Fruit fly (Drosophila melanogaster): Measurements from ENCODE around the gene CG7453.
A peak's percentile ranks its signal among the peaks of the same experiment; 100 is the strongest.

The CG7453 gene

dm6 chrX:19208014-19208413 is 28.0 kb downstream of the CG7453 start, which contains the start of gene Ulp1:
Gene Ulp1 (minus strand): TSS chrX:19208187.
- TF ChIP-seq corto (GFP tag; optimal IDR thresholded peaks at IDR 0.05) (no peak), CG8290 (GFP tag; optimal IDR thresholded peaks at IDR 0.05) (peak; percentile 55), CG8290 (tag; optimal IDR thresholded peaks at IDR 0.05) (peak in 1 of 2 experiments; percentile 81), CG3407 (GFP tag; optimal IDR thresholded peaks at IDR 0.05) (no peak), p53 (GFP tag; optimal IDR thresholded peaks at IDR 0.05) (no peak), Scr (GFP tag; IDR thresholded peaks at IDR 0.05; ENCODE audit: partially characterized antibody) (peak; percentile 39), HmgD (GFP tag; optimal IDR thresholded peaks at IDR 0.05) (peak; percentile 57), otp (GFP tag; IDR thresholded peaks at IDR 0.05) (no peak), tll (GFP tag; optimal IDR thresholded peaks at IDR 0.05) (no peak), pb (GFP tag; optimal IDR thresholded peaks at IDR 0.05) (peak; percentile 12), jigr1 (GFP tag; IDR thresholded peaks at IDR 0.05) (no peak), gce (GFP tag; IDR thresholded peaks at IDR 0.05) (no peak), CG13287 (GFP tag; IDR thresholded peaks at IDR 0.05; ENCODE audit: partially characterized antibody) (peak; percentile 57), ind (GFP tag; optimal IDR thresholded peaks at IDR 0.05) (peak; percentile 18), Antp (GFP tag; optimal IDR thresholded peaks at IDR 0.05) (peak; percentile 38), CG11398 (GFP tag; optimal IDR thresholded peaks at IDR 0.05) (no peak), insv (GFP tag; optimal IDR thresholded peaks at IDR 0.05) (peak in 1 of 2 experiments; percentile 47), crc (GFP tag; optimal IDR thresholded peaks at IDR 0.05) (no peak), CG17385 (GFP tag; optimal IDR thresholded peaks at IDR 0.05) (peak; percentile 3), Xbp1 (GFP tag; optimal IDR thresholded peaks at IDR 0.05) (peak; percentile 13), CG14710 (tag; optimal IDR thresholded peaks at IDR 0.05) (peak; percentile 69), CG8924 (tag; optimal IDR thresholded peaks at IDR 0.05) (peak; percentile 5), nerfin-1 (tag; optimal IDR thresholded peaks at IDR 0.05) (peak; percentile 23), pnt (GFP tag; optimal IDR thresholded peaks at IDR 0.05) (no peak), Fer2 (tag; optimal IDR thresholded peaks at IDR 0.05) (no peak), CG9817 (tag; optimal IDR thresholded peaks at IDR 0.05) (no peak), lov (optimal IDR thresholded peaks at IDR 0.05) (no peak), lov (GFP tag; IDR thresholded peaks at IDR 0.05) (no peak), Ptx1 (GFP tag; IDR thresholded peaks at IDR 0.05) (no peak), chif (GFP tag; optimal IDR thresholded peaks at IDR 0.05) (peak in 1 of 2 experiments; percentile 48), CG31388 (GFP tag; optimal IDR thresholded peaks at IDR 0.05) (no peak), E2f2 (GFP tag; IDR thresholded peaks at IDR 0.05) (peak; percentile 58), mld (GFP tag; IDR thresholded peaks at IDR 0.05; ENCODE audit: partially characterized antibody) (no peak), MBD-R2 (GFP tag; IDR thresholded peaks at IDR 0.05) (peak; percentile 95), pros (GFP tag; optimal IDR thresholded peaks at IDR 0.05) (no peak), CG7786 (GFP tag; optimal IDR thresholded peaks at IDR 0.05) (no peak), ems (GFP tag; optimal IDR thresholded peaks at IDR 0.05) (peak; percentile 3), CG10431 (GFP tag; optimal IDR thresholded peaks at IDR 0.05) (no peak), ewg (GFP tag; optimal IDR thresholded peaks at IDR 0.05) (peak; percentile 43), CG12391 (tag; optimal IDR thresholded peaks at IDR 0.05) (peak; percentile 30), CG4617 (GFP tag; optimal IDR thresholded peaks at IDR 0.05; ENCODE audit: borderline replicate concordance) (peak; percentile 83), CTCF (GFP tag; optimal IDR thresholded peaks at IDR 0.05) (peak; percentile 84), bab2 (GFP tag; optimal IDR thresholded peaks at IDR 0.05) (no peak), Opbp (GFP tag; IDR thresholded peaks at IDR 0.05; ENCODE audit: partially characterized antibody) (peak; percentile 62; the same call in 2 of the 3 replicates), CG15696 (tag; optimal IDR thresholded peaks at IDR 0.05) (no peak), CG12942 (GFP tag; optimal IDR thresholded peaks at IDR 0.05) (no peak), CG7357 (GFP tag; IDR thresholded peaks at IDR 0.05) (no peak), CG10462 (GFP tag; optimal IDR thresholded peaks at IDR 0.05) (peak; percentile 57), CG4854 (GFP tag; optimal IDR thresholded peaks at IDR 0.05) (no peak), CG42726 (GFP tag; IDR thresholded peaks at IDR 0.05; ENCODE audit: partially characterized antibody) (peak; percentile 63; the same call in 1 of the 2 replicates), ato (GFP tag; IDR thresholded peaks at IDR 0.05; ENCODE audit: partially characterized antibody) (0 out of 2 replicates have a peak, but pooled peaks have one; percentile 38), slou (GFP tag; optimal IDR thresholded peaks at IDR 0.05) (peak; percentile 35)
